Worm (Caenorhabditis elegans): ENCODE data around the gene C18D11.9.

C18D11.9 gene

DNA sequence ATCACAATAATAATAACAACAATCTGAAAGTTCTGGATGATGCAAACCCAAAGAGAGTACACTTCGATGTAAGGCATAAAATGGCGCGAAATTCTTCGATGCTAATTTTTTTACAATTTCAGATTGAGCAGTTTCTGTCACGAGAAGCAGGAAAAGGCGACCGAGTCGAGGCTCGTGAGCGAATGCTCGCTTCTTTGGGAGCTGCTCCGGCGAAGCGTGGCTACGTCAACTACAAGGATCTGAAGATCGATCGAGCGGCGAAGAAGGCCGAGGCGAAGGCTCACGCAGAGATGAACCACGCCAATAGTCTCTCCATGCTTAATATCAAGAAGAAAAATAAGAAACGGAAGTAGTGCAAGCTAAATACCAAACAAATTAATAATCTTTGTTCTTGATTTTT is 15.2 kb downstream of the C18D11.9 start:
- TF ChIP-seq hpl-2 (GFP tag; optimal IDR thresholded peaks at IDR 0.05) (no peak), egl-13 (tag; optimal IDR thresholded peaks at IDR 0.05) (no peak), hlh-4 (tag; optimal IDR thresholded peaks at IDR 0.05) (no peak), grh-1 (GFP tag; IDR thresholded peaks at IDR 0.05) (no peak), unc-130 (tag; optimal IDR thresholded peaks at IDR 0.05) (no peak), ceh-8 (GFP tag; optimal IDR thresholded peaks at IDR 0.05) (no peak), irx-1 (tag; optimal IDR thresholded peaks at IDR 0.05) (no peak), lin-15B (tag; optimal IDR thresholded peaks at IDR 0.05) (no peak), lsy-2 (tag; optimal IDR thresholded peaks at IDR 0.05) (no peak), aha-1 (tag; optimal IDR thresholded peaks at IDR 0.05) (no peak), lin-14 (GFP tag; optimal IDR thresholded peaks at IDR 0.05) (no peak), lin-39 (tag; optimal IDR thresholded peaks at IDR 0.05) (no peak)

- TF ChIP-seq snu-23 (GFP tag; optimal IDR thresholded peaks at IDR 0.05), result no peak
- no peak for TF ChIP-seq ztf-4 (tag; optimal IDR thresholded peaks at IDR 0.05)
- TF ChIP-seq vab-15 (tag; optimal IDR thresholded peaks at IDR 0.05), result no peak
- no peak for TF ChIP-seq ama-1 (optimal IDR thresholded peaks at IDR 0.05)
- TF ChIP-seq lin-14 (GFP tag; optimal IDR thresholded peaks at IDR 0.05), result no peak
- no peak for TF ChIP-seq unc-30 (tag; optimal IDR thresholded peaks at IDR 0.05)
- TF ChIP-seq ceh-82 (tag; optimal IDR thresholded peaks at IDR 0.05), result no peak
- TF ChIP-seq skn-1 (tag; optimal IDR thresholded peaks at IDR 0.05), result no peak
- no peak for TF ChIP-seq ets-5 (GFP tag; IDR thresholded peaks at IDR 0.05)
Measured at ce11 chrIII:11824580-11824979, 15.7 kb downstream of the C18D11.9 start.

ce11 chrIII:11825654-11826053 is 16.7 kb downstream of the C18D11.9 start:
- no peak for TF ChIP-seq nhr-85 (tag)
- TF ChIP-seq mep-1 (tag; optimal IDR thresholded peaks at IDR 0.05), result peak; percentile 49
- TF ChIP-seq ceh-90 (tag; optimal IDR thresholded peaks at IDR 0.05), result no peak
- peak; percentile 30 for TF ChIP-seq nhr-20 (tag; optimal IDR thresholded peaks at IDR 0.05)
- TF ChIP-seq unc-98 (GFP tag; IDR thresholded peaks at IDR 0.05), result no peak; the same call in 1 of the 2 replicates
- TF ChIP-seq lin-15B (tag; optimal IDR thresholded peaks at IDR 0.05), result peak; percentile 76
- peak; percentile 34 for TF ChIP-seq fos-1 (tag; optimal IDR thresholded peaks at IDR 0.05)
- TF ChIP-seq hlh-17 (GFP tag; optimal IDR thresholded peaks at IDR 0.05; ENCODE audit: borderline replicate concordance), result no peak
- TF ChIP-seq irx-1 (tag; optimal IDR thresholded peaks at IDR 0.05), result no peak
- peak; percentile 84 for TF ChIP-seq unc-130 (tag; optimal IDR thresholded peaks at IDR 0.05)
- no peak for TF ChIP-seq ceh-63 (GFP tag; optimal IDR thresholded peaks at IDR 0.05)
- TF ChIP-seq hlh-4 (tag; optimal IDR thresholded peaks at IDR 0.05), result no peak
- TF ChIP-seq grh-1 (GFP tag; IDR thresholded peaks at IDR 0.05), result no peak
- TF ChIP-seq snpc-4 (tag; optimal IDR thresholded peaks at IDR 0.05), result peak; percentile 42
- peak; percentile 56 for TF ChIP-seq nhr-47 (tag; optimal IDR thresholded peaks at IDR 0.05)
- TF ChIP-seq mab-9 (GFP tag; IDR thresholded peaks at IDR 0.05), result no peak
- TF ChIP-seq swsn-7 (tag; optimal IDR thresholded peaks at IDR 0.05), result peak; percentile 38
- no peak for TF ChIP-seq aly-2 (tag; optimal IDR thresholded peaks at IDR 0.05)
- peak; percentile 47 for TF ChIP-seq nhr-77 (tag; optimal IDR thresholded peaks at IDR 0.05)
- peak; percentile 16 for TF ChIP-seq nhr-90 (tag; optimal IDR thresholded peaks at IDR 0.05; ENCODE audit: poor library complexity)
- peak; percentile 52 for TF ChIP-seq rnt-1 (tag; optimal IDR thresholded peaks at IDR 0.05)
- no peak for TF ChIP-seq ztf-11 (tag; optimal IDR thresholded peaks at IDR 0.05)
- TF ChIP-seq efl-1 (optimal IDR thresholded peaks at IDR 0.05), result peak; percentile 52 to 71
- TF ChIP-seq efl-1 (GFP tag; optimal IDR thresholded peaks at IDR 0.05 in 1 of 2), result peak; percentile 74 to 96
- peak; percentile 55 for TF ChIP-seq dsc-1 (tag; optimal IDR thresholded peaks at IDR 0.05)
- no peak for TF ChIP-seq Y116A8C.19 (tag; optimal IDR thresholded peaks at IDR 0.05; ENCODE audit: borderline replicate concordance)
- TF ChIP-seq hpl-2 (GFP tag; optimal IDR thresholded peaks at IDR 0.05), result no peak
- peak; percentile 75 for TF ChIP-seq fkh-8 (tag; optimal IDR thresholded peaks at IDR 0.05)
- peak in 1 of 6 experiments; percentile 24 for TF ChIP-seq elt-3 (tag; optimal IDR thresholded peaks at IDR 0.05)
- no peak for TF ChIP-seq pqm-1 (tag; optimal IDR thresholded peaks at IDR 0.05)
- TF ChIP-seq dpl-1 (GFP tag; optimal IDR thresholded peaks at IDR 0.05), result peak; percentile 33 to 76 (median 58)
- peak; percentile 41; the same call in 1 of the 2 replicates for TF ChIP-seq isw-1 (GFP tag; IDR thresholded peaks at IDR 0.05)
- TF ChIP-seq blmp-1 (tag; optimal IDR thresholded peaks at IDR 0.05), result peak; percentile 65
- no peak for TF ChIP-seq nhr-84 (tag; optimal IDR thresholded peaks at IDR 0.05)
- TF ChIP-seq lir-3 (tag; optimal IDR thresholded peaks at IDR 0.05; ENCODE audit: poor library complexity), result no peak
- no peak for TF ChIP-seq sptf-1 (tag; optimal IDR thresholded peaks at IDR 0.05)
- peak; percentile 82 for TF ChIP-seq C16A3.4 (tag; optimal IDR thresholded peaks at IDR 0.05)
